Worm (Caenorhabditis elegans): ENCODE results near the gene rps-29.

The rps-29 gene

ce11 chrIII:822546-823272 lies 28.6 kb downstream of the rps-29 start, which contains the start of gene clec-149:
clec-149 (plus strand) TSS chrIII:823222.
- no peak for TF ChIP-seq dao-5 (tag; optimal IDR thresholded peaks at IDR 0.05)
- TF ChIP-seq W03F9.2 (tag; optimal IDR thresholded peaks at IDR 0.05) = no peak
- no peak for TF ChIP-seq him-1 (tag; optimal IDR thresholded peaks at IDR 0.05)

- TF ChIP-seq him-1 (tag; optimal IDR thresholded peaks at IDR 0.05) = no peak
- TF ChIP-seq W03F9.2 (tag; optimal IDR thresholded peaks at IDR 0.05) = no peak
- no peak for TF ChIP-seq dao-5 (tag; optimal IDR thresholded peaks at IDR 0.05)
These were observed 31.2 kb downstream of the rps-29 start for ce11 chrIII:825256-825655.

ce11 chrIII:831961-832360 lies 37.9 kb downstream of the rps-29 start, which contains the start of gene ceeh-1:
ceeh-1 (minus strand) TSS chrIII:832277.
- TF ChIP-seq W03F9.2 (tag; optimal IDR thresholded peaks at IDR 0.05) (no peak), dao-5 (tag; optimal IDR thresholded peaks at IDR 0.05) (no peak), him-1 (tag; optimal IDR thresholded peaks at IDR 0.05) (no peak)

- TF ChIP-seq him-1 (tag; optimal IDR thresholded peaks at IDR 0.05) = no peak
- TF ChIP-seq W03F9.2 (tag; optimal IDR thresholded peaks at IDR 0.05) = no peak
- no peak for TF ChIP-seq dao-5 (tag; optimal IDR thresholded peaks at IDR 0.05)
These were observed 38.9 kb downstream of the rps-29 start, which contains the start of gene zip-2 for ce11 chrIII:832855-833504. zip-2 (plus strand) TSS chrIII:832982.

ce11 chrIII:833711-834442 lies 39.8 kb downstream of the rps-29 start:
- TF ChIP-seq W03F9.2 (tag; optimal IDR thresholded peaks at IDR 0.05) = peak; percentile 78
- no peak for TF ChIP-seq dao-5 (tag; optimal IDR thresholded peaks at IDR 0.05)
- TF ChIP-seq him-1 (tag; optimal IDR thresholded peaks at IDR 0.05) = peak; percentile 31

ce11 chrIII:834443-834815 lies 40.3 kb downstream of the rps-29 start:
- TF ChIP-seq W03F9.2 (tag; optimal IDR thresholded peaks at IDR 0.05) (no peak), him-1 (tag; optimal IDR thresholded peaks at IDR 0.05) (no peak), dao-5 (tag; optimal IDR thresholded peaks at IDR 0.05) (no peak)

ce11 chrIII:835208-835607 lies 41.1 kb downstream of the rps-29 start:
- TF ChIP-seq dao-5 (tag; optimal IDR thresholded peaks at IDR 0.05) (no peak), W03F9.2 (tag; optimal IDR thresholded peaks at IDR 0.05) (no peak), him-1 (tag; optimal IDR thresholded peaks at IDR 0.05) (no peak)

- peak; percentile 81 for TF ChIP-seq him-1 (tag; optimal IDR thresholded peaks at IDR 0.05)
- TF ChIP-seq dao-5 (tag; optimal IDR thresholded peaks at IDR 0.05) = peak; percentile 60
- TF ChIP-seq W03F9.2 (tag; optimal IDR thresholded peaks at IDR 0.05) = peak; percentile 1
These were observed 41.7 kb downstream of the rps-29 start for ce11 chrIII:835713-836278.

ce11 chrIII:839491-839890 lies 45.4 kb downstream of the rps-29 start, which contains the start of gene dos-3:
dos-3 (minus strand) TSS chrIII:839591.
- TF ChIP-seq dao-5 (tag; optimal IDR thresholded peaks at IDR 0.05) (no peak), him-1 (tag; optimal IDR thresholded peaks at IDR 0.05) (no peak), W03F9.2 (tag; optimal IDR thresholded peaks at IDR 0.05) (no peak)

- TF ChIP-seq him-1 (tag; optimal IDR thresholded peaks at IDR 0.05) (no peak), W03F9.2 (tag; optimal IDR thresholded peaks at IDR 0.05) (no peak), dao-5 (tag; optimal IDR thresholded peaks at IDR 0.05) (no peak)
These were observed 47.1 kb downstream of the rps-29 start, which contains the start of gene K02F3.9 for ce11 chrIII:841177-841576. K02F3.9 (minus strand) TSS chrIII:841366.

- TF ChIP-seq him-1 (tag; optimal IDR thresholded peaks at IDR 0.05) (no peak), dao-5 (tag; optimal IDR thresholded peaks at IDR 0.05) (no peak), W03F9.2 (tag; optimal IDR thresholded peaks at IDR 0.05) (no peak)
These were observed 48.5 kb downstream of the rps-29 start, which contains the start of gene far-8 for ce11 chrIII:842630-843029. far-8 (plus strand) TSS chrIII:842930.

ce11 chrIII:843999-844398 lies 49.9 kb downstream of the rps-29 start:
- TF ChIP-seq him-1 (tag; optimal IDR thresholded peaks at IDR 0.05) (no peak), W03F9.2 (tag; optimal IDR thresholded peaks at IDR 0.05) (no peak), dao-5 (tag; optimal IDR thresholded peaks at IDR 0.05) (no peak)

ce11 chrIII:844577-844976 lies 50.5 kb downstream of the rps-29 start:
- TF ChIP-seq dao-5 (tag; optimal IDR thresholded peaks at IDR 0.05) (no peak), him-1 (tag; optimal IDR thresholded peaks at IDR 0.05) (no peak), W03F9.2 (tag; optimal IDR thresholded peaks at IDR 0.05) (no peak)
